Worm (Caenorhabditis elegans) whole organism, midembryonic: Measurements from ENCODE around the gene tbc-7.

ENCODE experiments used
- T22C8.4 ChIP-seq: fragments of 200-800 bp; sonication (Bioruptor generic); IDR thresholded peaks from 2 replicates; pipeline ENCODE4 v1.3.6; 2022; ENCODE audit warnings: missing genetic modification characterization, missing compliant biosample characterization
- cog-1 ChIP-seq: sonication (generic microtip); optimal IDR thresholded peaks from 2 replicates; lab custom pipeline; 2016; ENCODE audit warnings: missing genetic modification characterization, missing compliant biosample characterization
- flt-1 ChIP-seq: fragments of 200-800 bp; sonication (Bioruptor generic); IDR thresholded peaks from 2 replicates; pipeline ENCODE4 v1.3.6; 2022; ENCODE audit warnings: missing genetic modification characterization, missing compliant biosample characterization
- klf-2 ChIP-seq: fragments of 200-800 bp; sonication (Bioruptor generic); conservative IDR thresholded peaks from 2 replicates; pipeline ENCODE4 v1.3.6; 2022; ENCODE audit warnings: missing genetic modification reagents, missing genetic modification characterization, missing compliant biosample characterization
- med-1 ChIP-seq: sonication (generic microtip); optimal IDR thresholded peaks from 2 replicates; lab custom pipeline; 2017; ENCODE audit warnings: missing genetic modification characterization, mild to moderate bottlenecking, missing compliant biosample characterization, antibody characterized with exemption, missing genetic modification reagents; ENCODE audit not compliant: insufficient read depth
- ref-1 ChIP-seq: fragments of 200-800 bp; sonication (Bioruptor generic); conservative IDR thresholded peaks from 2 replicates; pipeline ENCODE4 v1.3.6; 2022; ENCODE audit warnings: missing genetic modification reagents, missing genetic modification characterization, missing compliant biosample characterization
- tab-1 ChIP-seq: fragments of 200-800 bp; sonication (Bioruptor generic); IDR thresholded peaks from 2 replicates; pipeline ENCODE4 v1.3.6; 2022; ENCODE audit warnings: missing genetic modification characterization, missing compliant biosample characterization
- ztf-23 ChIP-seq: fragments of 200-800 bp; sonication (Bioruptor generic); IDR thresholded peaks from 2 replicates; pipeline ENCODE4 v1.3.6; 2022; ENCODE audit warnings: missing genetic modification reagents, missing genetic modification characterization, missing compliant biosample characterization
- ztf-29 ChIP-seq: fragments of 200-800 bp; sonication (Bioruptor generic); IDR thresholded peaks from 2 replicates; pipeline ENCODE4 v1.3.6; 2022; ENCODE audit warnings: missing genetic modification reagents, missing genetic modification characterization, missing compliant biosample characterization

The tbc-7 gene

DNA sequence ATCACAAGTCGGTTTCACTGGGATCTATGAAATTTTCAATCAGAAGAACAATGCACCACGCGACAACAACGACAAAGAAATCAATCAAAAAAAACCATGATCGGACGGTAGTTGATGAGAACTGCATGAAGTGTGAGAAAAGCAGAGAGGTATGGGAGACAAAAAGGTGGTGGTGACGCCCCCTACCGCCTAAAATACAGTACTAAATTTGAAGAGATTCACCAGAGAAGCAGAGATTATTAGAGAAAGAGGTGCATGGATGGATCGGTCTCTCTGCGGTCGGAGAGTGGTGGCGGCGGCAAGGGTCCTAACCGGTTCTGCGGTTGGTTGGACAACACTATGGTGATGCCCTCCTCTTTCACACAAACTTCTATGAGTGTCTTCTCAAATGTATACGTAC lies 14.8 kb upstream of the tbc-7 start:
- TF ChIP-seq med-1 (GFP tag; lab: Kevin White, UChicago) = no peak
- TF ChIP-seq flt-1 = 0 out of 2 replicates have a peak, but pooled peaks have one; percentile 16

DNA sequence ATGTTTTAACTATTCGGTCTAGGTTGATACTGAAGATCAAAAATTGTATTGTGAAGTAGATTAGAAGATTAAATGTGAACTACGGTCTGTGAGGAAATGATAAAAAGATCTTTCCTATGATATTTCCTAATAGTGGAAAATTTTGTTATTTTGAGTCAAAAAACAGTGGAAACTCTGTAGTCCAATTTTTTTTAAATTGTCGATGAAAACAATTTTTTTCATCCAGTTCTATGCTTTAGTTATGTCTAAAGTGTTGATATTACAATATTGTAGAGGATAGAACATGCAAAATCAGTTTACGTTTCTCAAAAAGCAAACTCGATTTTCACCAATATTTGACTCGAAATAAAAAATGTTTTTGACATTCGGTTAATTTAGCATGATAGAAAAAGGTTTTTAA lies 14.4 kb upstream of the tbc-7 start:
- no peak for TF ChIP-seq ref-1
- TF ChIP-seq flt-1 = no peak
- TF ChIP-seq med-1 (GFP tag; lab: Kevin White, UChicago) = no peak
- no peak for TF ChIP-seq tab-1 (GFP tag; lab: Robert Waterston, UW)
- TF ChIP-seq cog-1 = no peak
- TF ChIP-seq klf-2 = no peak
- TF ChIP-seq T22C8.4 = no peak
- no peak for TF ChIP-seq ztf-23 (GFP tag; lab: Robert Waterston, UW)
- no peak for TF ChIP-seq ztf-29 (GFP tag; lab: Robert Waterston, UW)

DNA sequence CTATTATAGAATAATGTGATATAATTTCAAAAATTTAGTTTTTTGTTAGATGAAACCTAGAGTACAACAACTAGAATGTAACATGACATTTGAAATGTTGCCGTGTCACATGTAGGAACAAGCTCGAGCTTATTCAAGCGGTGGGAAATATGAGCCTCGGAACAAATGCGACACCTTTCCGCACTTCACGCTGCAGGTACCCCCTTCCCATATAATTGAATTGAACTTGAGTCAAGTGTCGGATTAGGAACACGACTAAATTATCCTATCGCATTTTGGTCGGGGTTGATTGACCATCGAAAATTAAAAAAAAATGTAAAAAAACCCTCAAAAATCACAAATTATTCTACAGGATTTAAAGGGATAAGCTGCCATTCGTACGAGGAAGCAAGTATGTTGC lies 13.9 kb upstream of the tbc-7 start:
- TF ChIP-seq ref-1 (no peak), klf-2 (no peak), tab-1 (GFP tag; lab: Robert Waterston, UW) (no peak), ztf-29 (GFP tag; lab: Robert Waterston, UW) (no peak)

DNA sequence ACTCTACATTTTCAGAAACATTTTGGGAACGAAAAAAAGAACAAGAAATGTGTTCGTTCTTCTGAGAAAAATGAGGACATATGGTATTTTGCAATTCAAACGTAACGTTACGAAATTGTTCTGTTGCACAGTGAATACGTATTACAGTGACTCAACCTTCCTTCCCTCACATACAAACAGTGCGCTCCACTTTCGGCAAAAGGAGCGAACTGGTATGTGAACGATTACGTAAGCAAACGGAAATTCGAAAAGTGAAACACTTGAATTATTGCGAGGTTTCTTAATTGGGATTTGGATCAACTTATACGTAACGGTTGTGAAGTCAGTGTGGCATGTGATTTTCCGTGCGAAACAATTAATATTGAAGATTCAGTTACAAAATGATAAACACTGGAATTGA lies 13.3 kb upstream of the tbc-7 start:
- TF ChIP-seq ztf-29 (GFP tag; lab: Robert Waterston, UW) = no peak

DNA sequence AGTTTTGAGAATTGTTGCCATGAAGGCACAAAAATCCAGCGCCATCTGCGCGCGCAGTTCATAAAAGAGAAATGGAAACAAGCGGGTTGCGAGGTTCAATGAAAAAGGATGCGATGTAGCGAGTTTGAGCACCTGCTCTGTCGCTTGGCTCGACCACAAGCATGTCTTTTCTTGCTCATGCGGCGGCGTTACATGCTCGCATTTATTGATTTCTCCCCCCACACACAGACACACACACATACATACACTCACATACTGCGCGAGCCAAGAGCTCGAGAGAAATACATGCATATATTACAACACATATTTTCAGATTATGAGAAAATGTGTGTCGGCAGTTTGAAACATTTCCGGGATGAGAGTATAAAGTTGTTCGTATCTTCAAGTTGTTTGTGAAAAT lies 12.3 kb upstream of the tbc-7 start:
- TF ChIP-seq klf-2 = no peak
- peak; percentile 64 for TF ChIP-seq T22C8.4

DNA sequence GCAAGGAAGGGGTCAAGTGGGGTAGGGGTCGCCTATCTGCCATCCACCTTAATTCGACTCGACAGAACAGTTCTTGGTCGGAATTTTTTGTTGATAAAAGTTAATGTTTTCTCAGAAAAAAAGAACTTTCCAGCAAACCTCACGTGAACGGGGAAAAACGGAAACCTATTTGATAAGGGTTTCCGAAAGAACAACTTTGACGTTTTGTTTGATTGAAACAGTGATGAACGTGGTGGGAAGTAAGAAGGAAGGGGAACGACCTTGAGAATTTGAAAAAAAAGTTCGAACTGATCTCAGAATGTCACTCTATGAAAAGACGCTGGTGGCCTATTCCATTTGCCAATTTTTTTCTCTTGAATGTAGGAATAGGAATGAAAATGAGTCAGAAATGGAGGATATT lies 11.7 kb upstream of the tbc-7 start:
- no peak for TF ChIP-seq ref-1
- TF ChIP-seq flt-1 = no peak
- TF ChIP-seq ztf-23 (GFP tag; lab: Robert Waterston, UW) = no peak
- no peak for TF ChIP-seq klf-2
- TF ChIP-seq cog-1 = no peak
- no peak for TF ChIP-seq tab-1 (GFP tag; lab: Robert Waterston, UW)
- TF ChIP-seq med-1 (GFP tag; lab: Kevin White, UChicago) = no peak
- TF ChIP-seq T22C8.4 = no peak
- no peak for TF ChIP-seq ztf-29 (GFP tag; lab: Robert Waterston, UW)

DNA sequence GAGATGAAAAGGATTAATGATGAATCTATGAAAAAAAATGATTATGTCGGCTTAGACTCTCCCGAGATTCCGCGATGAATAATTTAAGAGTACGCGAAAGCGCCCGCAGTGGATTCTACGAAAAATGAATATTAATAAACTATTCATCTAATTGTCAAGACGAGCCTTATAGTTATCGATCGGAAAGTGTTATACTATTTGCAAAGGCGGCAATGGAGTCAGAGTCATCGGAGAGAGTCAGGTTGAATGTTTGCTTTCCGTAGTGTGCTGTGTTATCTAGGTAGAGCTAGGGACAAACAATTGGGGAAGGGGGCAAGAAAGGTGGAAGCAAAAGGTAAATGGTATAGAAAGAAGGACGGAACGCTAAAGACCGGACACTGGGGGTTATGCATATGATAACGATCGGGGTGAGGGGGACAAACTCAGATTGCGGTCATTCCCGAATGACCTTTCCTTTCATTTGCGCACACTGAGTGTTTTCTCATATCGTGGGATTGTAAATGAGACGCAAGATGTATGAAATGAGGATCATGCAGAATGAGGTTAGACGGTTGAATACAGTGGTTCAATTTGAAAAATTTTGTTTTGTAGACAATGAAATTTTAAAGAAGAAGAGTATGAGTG lies 11.2 kb upstream of the tbc-7 start:
- TF ChIP-seq cog-1 (no peak), flt-1 (0 out of 2 replicates have a peak, but pooled peaks have one; percentile 21)

DNA sequence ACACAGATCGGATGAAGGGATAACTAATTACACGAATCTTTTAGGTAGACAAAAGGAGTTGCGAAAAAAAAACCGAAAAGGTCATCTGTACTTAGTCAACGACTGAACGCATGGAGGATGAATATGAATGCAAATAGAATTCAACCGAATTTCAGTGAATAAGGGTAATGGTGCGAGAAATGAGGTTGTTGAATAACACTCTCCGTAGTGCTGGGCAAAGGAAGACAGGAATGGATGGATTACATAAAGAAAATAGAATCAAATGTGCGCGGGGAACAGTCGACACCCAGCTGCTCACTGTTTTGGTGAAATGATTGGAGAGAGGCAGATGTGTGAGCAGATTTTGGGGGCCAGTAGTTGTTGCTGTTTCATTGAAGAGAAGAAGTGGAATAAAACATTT lies 9.8 kb upstream of the tbc-7 start:
- TF ChIP-seq tab-1 (GFP tag; lab: Robert Waterston, UW) (no peak), cog-1 (no peak), med-1 (GFP tag; lab: Kevin White, UChicago) (no peak), flt-1 (no peak)

DNA sequence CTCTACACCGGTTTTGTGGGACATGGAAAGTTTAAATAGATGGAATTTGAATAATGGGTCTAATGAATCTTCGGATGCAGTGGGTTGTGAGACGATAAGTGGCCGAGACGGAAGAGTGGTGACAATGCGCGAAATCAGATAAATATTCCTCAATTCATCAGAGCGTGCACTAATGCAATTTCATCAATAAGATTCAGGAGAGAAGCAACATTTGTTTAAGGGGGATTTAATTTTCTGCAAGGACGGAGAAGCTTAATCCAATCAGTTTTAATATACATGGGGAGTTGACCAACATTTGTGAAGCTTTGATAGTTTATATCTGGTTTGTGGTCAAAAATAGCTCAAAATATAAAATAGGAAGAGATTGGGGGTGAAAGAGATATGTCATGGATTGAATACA lies 4.6 kb upstream of the tbc-7 start:
- TF ChIP-seq flt-1 (no peak), klf-2 (no peak), med-1 (GFP tag; lab: Kevin White, UChicago) (no peak), ztf-29 (GFP tag; lab: Robert Waterston, UW) (no peak), ztf-23 (GFP tag; lab: Robert Waterston, UW) (no peak), T22C8.4 (no peak), tab-1 (GFP tag; lab: Robert Waterston, UW) (no peak), ref-1 (no peak), cog-1 (no peak)

DNA sequence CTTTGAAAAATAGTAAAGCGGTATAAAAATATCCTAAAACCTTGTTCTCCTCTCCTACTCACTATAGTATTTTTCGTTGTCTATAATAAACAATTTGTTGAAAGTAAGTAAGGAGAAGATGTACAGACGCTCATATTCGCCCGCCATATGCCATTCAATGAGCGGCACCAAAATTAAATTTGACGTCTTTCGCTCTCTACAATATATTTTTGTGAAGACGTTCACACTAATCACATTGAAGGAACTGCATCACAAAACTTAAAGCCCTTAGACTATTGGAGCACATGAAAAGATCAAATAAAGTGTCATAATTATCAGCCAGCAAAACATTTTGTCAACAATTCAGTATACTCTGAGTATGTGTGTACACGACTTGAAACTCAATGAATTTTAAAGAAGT lies 2.3 kb upstream of the tbc-7 start:
- TF ChIP-seq ztf-29 (GFP tag; lab: Robert Waterston, UW) (no peak), flt-1 (no peak), ref-1 (no peak), tab-1 (GFP tag; lab: Robert Waterston, UW) (no peak), med-1 (GFP tag; lab: Kevin White, UChicago) (no peak), ztf-23 (GFP tag; lab: Robert Waterston, UW) (no peak), T22C8.4 (no peak), cog-1 (no peak), klf-2 (no peak)

DNA sequence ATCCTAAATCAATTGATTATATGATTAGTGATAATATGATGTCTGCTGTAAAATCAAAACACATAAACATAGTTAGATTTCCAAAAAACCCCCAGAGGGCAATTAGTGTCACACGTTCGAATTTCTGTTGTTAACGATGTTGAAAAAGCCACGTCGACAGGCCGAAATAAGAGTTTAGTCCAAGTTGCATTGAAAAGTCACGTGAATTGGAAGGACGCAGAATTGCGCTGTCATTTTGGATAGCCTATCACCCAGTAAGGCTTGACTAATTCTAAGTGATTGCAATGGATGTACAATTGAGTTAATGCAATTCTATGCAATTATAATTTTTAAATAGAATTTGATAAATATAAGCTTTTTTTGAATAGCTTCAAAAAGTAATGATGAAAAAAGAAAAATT lies 1.5 kb downstream of the tbc-7 start:
- TF ChIP-seq flt-1 (no peak), med-1 (GFP tag; lab: Kevin White, UChicago) (no peak), ref-1 (no peak), ztf-23 (GFP tag; lab: Robert Waterston, UW) (no peak), ztf-29 (GFP tag; lab: Robert Waterston, UW) (no peak), klf-2 (no peak), tab-1 (GFP tag; lab: Robert Waterston, UW) (no peak), cog-1 (no peak), T22C8.4 (no peak)

DNA sequence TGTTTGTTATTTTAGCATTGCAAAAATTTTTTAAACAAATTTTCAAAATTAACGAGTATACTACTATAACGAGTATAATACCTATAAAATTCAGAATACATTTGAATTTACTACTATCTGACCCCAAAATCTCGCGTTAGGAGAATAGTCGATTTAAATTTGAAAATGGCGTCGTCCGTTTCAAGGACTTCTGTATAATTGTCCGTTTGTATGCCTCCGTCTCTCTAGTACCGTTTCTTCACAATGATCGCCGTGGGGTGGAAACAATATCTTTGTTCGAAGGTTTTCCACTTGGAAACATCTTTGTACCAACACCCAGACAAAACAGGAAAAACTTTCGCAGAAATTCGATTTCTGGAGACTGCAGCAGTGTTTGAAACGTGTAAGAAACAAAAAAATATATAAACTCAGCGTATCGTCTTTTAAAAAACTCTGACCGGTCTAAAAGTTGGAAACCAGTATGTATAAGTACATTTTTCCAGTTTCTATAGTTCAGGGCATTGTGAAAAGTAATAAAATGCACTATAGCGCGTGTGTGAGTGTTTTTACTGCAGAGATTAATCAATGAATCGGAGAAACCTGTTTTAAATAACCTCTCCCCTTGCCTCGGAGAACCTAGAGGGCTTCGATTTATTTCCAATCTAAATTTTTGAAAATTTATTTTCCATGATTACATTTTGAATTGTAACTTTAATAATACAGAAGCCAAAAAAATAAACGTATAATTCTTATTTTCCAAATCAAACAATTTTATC lies 3.8 kb downstream of the tbc-7 start:
- no peak for TF ChIP-seq tab-1 (GFP tag; lab: Robert Waterston, UW)
